Worm (Caenorhabditis elegans) whole organism, L1 larva: ENCODE results near the gene unc-105.

Experiments
- C34B4.2 ChIP-seq: sonication (generic microtip); optimal IDR thresholded peaks from 2 replicates; lab custom pipeline; 2017; ENCODE audit warnings: mild to moderate bottlenecking, missing genetic modification characterization, missing compliant biosample characterization
- F16B12.6 ChIP-seq: fragments of 150-350 bp; optimal IDR thresholded peaks from 2 replicates; lab custom pipeline; 2014; ENCODE audit warnings: missing biosample characterization, missing genetic modification characterization
- aha-1 ChIP-seq: fragments of 150-350 bp; optimal IDR thresholded peaks from 2 replicates; lab custom pipeline; 2014; ENCODE audit warnings: missing biosample characterization, missing genetic modification characterization
- alr-1 ChIP-seq: fragments of 200-800 bp; sonication (Bioruptor generic); optimal IDR thresholded peaks from 2 replicates; lab custom pipeline; 2018; ENCODE audit warnings: borderline replicate concordance, mild to moderate bottlenecking, missing genetic modification characterization, missing compliant biosample characterization
- ama-1 ChIP-seq: fragments of 150-350 bp; optimal IDR thresholded peaks from 2 replicates; lab custom pipeline; 2014
- blmp-1 ChIP-seq: fragments of 150-350 bp; optimal IDR thresholded peaks from 2 replicates; lab custom pipeline; 2014; ENCODE audit warnings: missing biosample characterization, missing genetic modification characterization
- ceh-63 ChIP-seq: fragments of 200-800 bp; sonication (Bioruptor generic); optimal IDR thresholded peaks from 2 replicates; lab custom pipeline; 2018; ENCODE audit warnings: mild to moderate bottlenecking, missing genetic modification characterization, missing compliant biosample characterization
- ceh-82 ChIP-seq, 3 experiments: fragments of 150-350 bp in 1 of 3; sonication (generic microtip) in 2 of 3; optimal IDR thresholded peaks; 2 replicates each; lab custom pipeline; 2014 to 2017; ENCODE audit warnings: missing biosample characterization in 3 of 3, missing genetic modification characterization in 3 of 3
- ceh-90 ChIP-seq: sonication (generic microtip); optimal IDR thresholded peaks from 2 replicates; lab custom pipeline; 2016; ENCODE audit warnings: missing genetic modification characterization, missing compliant biosample characterization
- ces-1 ChIP-seq: fragments of 150-350 bp; optimal IDR thresholded peaks from 2 replicates; lab custom pipeline; 2014; ENCODE audit warnings: missing biosample characterization, missing genetic modification reagents, missing genetic modification characterization
- dpl-1 ChIP-seq, 3 experiments: fragments of 150-350 bp in 2 of 3; sonication (generic microtip) in 1 of 3; optimal IDR thresholded peaks; 2 replicates each; lab custom pipeline; 2014 to 2017; ENCODE audit warnings: missing biosample characterization in 3 of 3, missing genetic modification characterization in 3 of 3, missing genetic modification reagents in 3 of 3
- efl-1 ChIP-seq, 4 experiments: fragments of 150-350 bp; optimal IDR thresholded peaks in 3 of 4; peaks in 1 of 4; 1 replicate in 1 of 4; 2 replicates in 3 of 4; lab custom pipeline; 2014; ENCODE audit warnings: missing biosample characterization in 2 of 4, missing genetic modification characterization in 2 of 4, missing genetic modification reagents in 2 of 4
- efl-3 ChIP-seq: fragments of 200-800 bp; sonication (Bioruptor generic); optimal IDR thresholded peaks from 2 replicates; lab custom pipeline; 2018; ENCODE audit warnings: mild to moderate bottlenecking, missing genetic modification characterization, missing compliant biosample characterization
- egl-13 ChIP-seq: sonication (generic microtip); optimal IDR thresholded peaks from 2 replicates; lab custom pipeline; 2016; ENCODE audit warnings: missing genotype, missing genetic modification reagents, missing genetic modification characterization, missing compliant biosample characterization
- elt-2 ChIP-seq: sonication (generic microtip); optimal IDR thresholded peaks from 2 replicates; lab custom pipeline; 2016; ENCODE audit warnings: missing genetic modification characterization, mild to moderate bottlenecking, inconsistent platforms, missing compliant biosample characterization, missing genetic modification reagents
- elt-3 ChIP-seq, 6 experiments: fragments of 150-350 bp in 1 of 6; sonication (generic microtip); optimal IDR thresholded peaks; 2 replicates each; lab custom pipeline; 2017 to 2018; ENCODE audit warnings: missing biosample characterization in 6 of 6, missing genetic modification characterization in 6 of 6, inconsistent platforms in 1 of 6
- ets-5 ChIP-seq: fragments of 200-800 bp; sonication (Bioruptor generic); IDR thresholded peaks from 2 replicates; pipeline ENCODE4 v1.3.6; 2022; ENCODE audit warnings: missing genetic modification characterization, missing compliant biosample characterization
- fkh-4 ChIP-seq: sonication (generic microtip); optimal IDR thresholded peaks from 2 replicates; lab custom pipeline; 2016; ENCODE audit warnings: missing compliant biosample characterization, missing genetic modification characterization, borderline replicate concordance
- fkh-8 ChIP-seq: sonication (generic microtip); optimal IDR thresholded peaks from 2 replicates; lab custom pipeline; 2016; ENCODE audit warnings: mild to moderate bottlenecking, missing genetic modification characterization, missing compliant biosample characterization
- fos-1 ChIP-seq: fragments of 150-350 bp; optimal IDR thresholded peaks from 2 replicates; lab custom pipeline; 2014; ENCODE audit warnings: missing biosample characterization, missing genetic modification characterization
- grh-1 ChIP-seq: fragments of 200-800 bp; sonication (Bioruptor generic); IDR thresholded peaks from 2 replicates; pipeline ENCODE4 v1.3.6; 2022; ENCODE audit warnings: missing genetic modification reagents, missing genetic modification characterization, missing compliant biosample characterization
- irx-1 ChIP-seq: sonication (generic microtip); optimal IDR thresholded peaks from 2 replicates; lab custom pipeline; 2016; ENCODE audit warnings: missing genetic modification characterization, missing compliant biosample characterization
- lin-13 ChIP-seq: fragments of 150-350 bp; optimal IDR thresholded peaks from 2 replicates; lab custom pipeline; 2014; ENCODE audit warnings: missing biosample characterization, missing genetic modification reagents, missing genetic modification characterization
- lin-14 ChIP-seq: fragments of 200-800 bp; sonication (Bioruptor generic); optimal IDR thresholded peaks from 2 replicates; lab custom pipeline; 2018; ENCODE audit warnings: mild to moderate bottlenecking, missing genetic modification characterization, moderate library complexity, missing compliant biosample characterization
- lir-3 ChIP-seq: sonication (generic microtip); optimal IDR thresholded peaks from 2 replicates; lab custom pipeline; 2016; ENCODE audit warnings: mild to moderate bottlenecking, missing genetic modification characterization, moderate library complexity, missing compliant biosample characterization; ENCODE audit not compliant: poor library complexity
- lsy-2 ChIP-seq, 2 experiments: fragments of 150-350 bp; optimal IDR thresholded peaks; 2 replicates each; lab custom pipeline; 2014; ENCODE audit warnings: missing biosample characterization in 2 of 2, missing genetic modification characterization in 2 of 2
- mab-9 ChIP-seq: fragments of 200-800 bp; sonication (Bioruptor generic); IDR thresholded peaks from 2 replicates; pipeline ENCODE4 v1.3.6; 2022; ENCODE audit warnings: missing genetic modification reagents, missing genetic modification characterization, missing compliant biosample characterization
- nhr-11 ChIP-seq: fragments of 150-350 bp; optimal IDR thresholded peaks from 2 replicates; lab custom pipeline; 2014; ENCODE audit warnings: missing biosample characterization, missing genetic modification characterization
- nhr-19 ChIP-seq: fragments of 200-800 bp; sonication (Bioruptor generic); conservative IDR thresholded peaks from 2 replicates; pipeline ENCODE4 v1.3.6; 2022; ENCODE audit warnings: missing genetic modification characterization, missing compliant biosample characterization
- nhr-237 ChIP-seq: fragments of 150-350 bp; optimal IDR thresholded peaks from 2 replicates; lab custom pipeline; 2014; ENCODE audit warnings: missing biosample characterization, missing genetic modification characterization
- nhr-47 ChIP-seq: sonication (generic microtip); optimal IDR thresholded peaks from 2 replicates; lab custom pipeline; 2016; ENCODE audit warnings: mild to moderate bottlenecking, missing genetic modification characterization, moderate library complexity, missing compliant biosample characterization
- nhr-71 ChIP-seq: sonication (generic microtip); optimal IDR thresholded peaks from 2 replicates; lab custom pipeline; 2016; ENCODE audit warnings: mild to moderate bottlenecking, missing genetic modification characterization, moderate library complexity, missing compliant biosample characterization
- nhr-76 ChIP-seq: sonication (generic microtip); optimal IDR thresholded peaks from 2 replicates; lab custom pipeline; 2017; ENCODE audit warnings: missing biosample characterization, missing genetic modification characterization
- nhr-77 ChIP-seq: fragments of 150-350 bp; optimal IDR thresholded peaks from 2 replicates; lab custom pipeline; 2014; ENCODE audit warnings: missing biosample characterization, missing genetic modification characterization
- nhr-84 ChIP-seq: sonication (generic microtip); optimal IDR thresholded peaks from 2 replicates; lab custom pipeline; 2017; ENCODE audit warnings: missing biosample characterization, missing genetic modification characterization
- nhr-85 ChIP-seq: sonication (generic microtip); peaks from one replicate; lab custom pipeline; 2016; ENCODE audit warnings: missing genetic modification characterization, inconsistent platforms, missing compliant biosample characterization
- nhr-90 ChIP-seq: sonication (generic microtip); optimal IDR thresholded peaks from 2 replicates; lab custom pipeline; 2016; ENCODE audit warnings: mild to moderate bottlenecking, missing genetic modification characterization, missing compliant biosample characterization; ENCODE audit not compliant: poor library complexity
- pag-3 ChIP-seq: sonication (generic microtip); optimal IDR thresholded peaks from 2 replicates; lab custom pipeline; 2017; ENCODE audit warnings: missing genetic modification characterization, mild to moderate bottlenecking, missing compliant biosample characterization, antibody characterized with exemption, borderline replicate concordance; ENCODE audit not compliant: insufficient read depth
- rnt-1 ChIP-seq: sonication (generic microtip); optimal IDR thresholded peaks from 2 replicates; lab custom pipeline; 2016; ENCODE audit warnings: mild to moderate bottlenecking, missing genetic modification characterization, moderate library complexity, missing compliant biosample characterization
- skn-1 ChIP-seq: fragments of 150-350 bp; optimal IDR thresholded peaks from 2 replicates; lab custom pipeline; 2014; ENCODE audit warnings: missing biosample characterization, missing genetic modification characterization
- tbx-2 ChIP-seq: sonication (generic microtip); optimal IDR thresholded peaks from 2 replicates; lab custom pipeline; 2016; ENCODE audit warnings: missing genetic modification characterization, missing compliant biosample characterization
- tlp-1 ChIP-seq: fragments of 150-350 bp; optimal IDR thresholded peaks from 2 replicates; lab custom pipeline; 2014; ENCODE audit warnings: missing biosample characterization, missing genetic modification characterization
- unc-130 ChIP-seq: fragments of 150-350 bp; optimal IDR thresholded peaks from 2 replicates; lab custom pipeline; 2017; ENCODE audit warnings: missing biosample characterization, missing genetic modification characterization, inconsistent platforms
- unc-30 ChIP-seq: sonication (generic microtip); optimal IDR thresholded peaks from 2 replicates; lab custom pipeline; 2017; ENCODE audit warnings: missing biosample characterization, missing genetic modification characterization
- unc-86 ChIP-seq: sonication (generic microtip); optimal IDR thresholded peaks from 2 replicates; lab custom pipeline; 2016; ENCODE audit warnings: missing genetic modification characterization, missing compliant biosample characterization
- unc-98 ChIP-seq: fragments of 200-800 bp; sonication (Bioruptor generic); IDR thresholded peaks from 2 replicates; pipeline ENCODE4 v1.3.6; 2022; ENCODE audit warnings: missing genetic modification characterization, missing compliant biosample characterization
- vab-15 ChIP-seq: sonication (generic microtip); optimal IDR thresholded peaks from 2 replicates; lab custom pipeline; 2017; ENCODE audit warnings: missing genotype, mild to moderate bottlenecking, missing genetic modification characterization, missing compliant biosample characterization
- zag-1 ChIP-seq: fragments of 150-350 bp; optimal IDR thresholded peaks from 2 replicates; lab custom pipeline; 2014; ENCODE audit warnings: missing biosample characterization, missing genetic modification characterization

Gene unc-105

DNA sequence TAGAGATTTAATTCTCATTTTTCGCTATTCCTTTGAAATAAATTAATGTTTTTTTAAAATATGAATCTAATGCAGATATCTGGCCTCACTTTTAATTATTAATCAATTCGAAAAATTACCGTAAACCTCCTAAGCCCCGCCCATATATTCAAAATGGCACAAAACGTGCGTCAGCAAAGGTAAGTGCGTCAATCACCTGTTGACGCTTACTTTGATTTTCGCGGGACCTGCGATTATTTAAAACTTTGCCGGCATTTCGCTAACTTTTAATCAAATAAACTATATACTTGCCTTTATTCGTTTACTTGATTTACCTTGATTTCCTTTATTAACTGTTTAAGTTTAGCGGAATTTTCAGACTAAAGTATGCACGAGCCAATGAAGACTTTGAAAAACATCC, 41.7 kb downstream of the unc-105 start, which contains the start of gene pch-2 (continued):
- TF ChIP-seq F16B12.6 (tag; lab: Kevin White, UChicago): peak; percentile 38
- no peak for TF ChIP-seq nhr-76 (tag; lab: Kevin White, UChicago)
- TF ChIP-seq elt-3 (tag; optimal IDR thresholded peaks at IDR 0.05; lab: Kevin White, UChicago): peak in 1 of 6 experiments; percentile 59
- TF ChIP-seq mab-9 (GFP tag; lab: Robert Waterston, UW): no peak
- TF ChIP-seq nhr-71 (tag; lab: Kevin White, UChicago): peak; percentile 70
- no peak for TF ChIP-seq lin-13 (GFP tag; lab: Kevin White, UChicago)
- TF ChIP-seq nhr-237 (tag; lab: Kevin White, UChicago): no peak
- peak; percentile 46 for TF ChIP-seq nhr-19
- no peak for TF ChIP-seq unc-98 (GFP tag; lab: Robert Waterston, UW)
- TF ChIP-seq vab-15 (tag; lab: Kevin White, UChicago): no peak

DNA sequence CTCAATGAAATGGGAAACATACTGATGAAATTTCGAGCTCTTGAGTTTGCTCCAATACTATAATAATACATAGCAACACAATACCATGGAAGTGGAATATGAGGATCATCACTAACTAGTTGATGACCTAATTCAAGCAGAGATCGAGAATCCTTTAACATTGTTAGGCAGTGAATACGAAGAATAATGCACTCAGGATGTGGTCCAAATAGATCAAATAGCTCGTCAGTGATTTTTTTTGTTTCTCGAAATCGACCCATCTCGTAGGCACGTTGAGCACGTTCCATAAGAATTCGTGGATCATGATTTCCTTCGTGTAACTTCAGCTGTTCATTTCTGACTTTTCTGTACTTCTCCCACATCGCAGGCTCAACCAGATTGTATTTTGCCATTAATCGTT, 44.7 kb downstream of the unc-105 start:
- TF ChIP-seq mab-9 (GFP tag; lab: Robert Waterston, UW) (no peak), tbx-2 (no peak), lin-14 (GFP tag; lab: Kevin White, UChicago) (no peak), ets-5 (GFP tag; lab: Robert Waterston, UW) (no peak), fos-1 (tag; lab: Kevin White, UChicago) (no peak), fkh-8 (no peak), fkh-4 (tag; lab: Kevin White, UChicago) (no peak), aha-1 (tag; lab: Kevin White, UChicago) (no peak), unc-86 (tag; lab: Kevin White, UChicago) (no peak), C34B4.2 (tag; lab: Kevin White, UChicago) (no peak), lir-3 (tag; lab: Kevin White, UChicago) (no peak), ceh-90 (tag; lab: Kevin White, UChicago) (no peak), lin-13 (GFP tag; lab: Kevin White, UChicago) (no peak), nhr-47 (tag; lab: Kevin White, UChicago) (no peak), grh-1 (GFP tag; lab: Robert Waterston, UW) (no peak), pag-3 (no peak), ceh-63 (no peak), nhr-71 (tag; lab: Kevin White, UChicago) (no peak)

- TF ChIP-seq nhr-11 (tag; lab: Kevin White, UChicago) (no peak), nhr-90 (tag; lab: Kevin White, UChicago) (no peak), nhr-76 (tag; lab: Kevin White, UChicago) (no peak), nhr-77 (tag; lab: Kevin White, UChicago) (no peak), ceh-82 (tag; optimal IDR thresholded peaks at IDR 0.05; lab: Kevin White, UChicago) (peak in 1 of 3 experiments; percentile 51), ces-1 (GFP tag; lab: Kevin White, UChicago) (no peak), lsy-2 (tag; optimal IDR thresholded peaks at IDR 0.05; lab: Kevin White, UChicago) (peak; percentile 47 to 88), lin-13 (GFP tag; lab: Kevin White, UChicago) (peak; percentile 16), elt-2 (tag; lab: Kevin White, UChicago) (no peak), vab-15 (tag; lab: Kevin White, UChicago) (no peak), unc-30 (no peak), nhr-84 (tag; lab: Kevin White, UChicago) (no peak), egl-13 (tag; lab: Kevin White, UChicago) (no peak), tlp-1 (tag; lab: Kevin White, UChicago) (no peak), ets-5 (GFP tag; lab: Robert Waterston, UW) (no peak), efl-1 (optimal IDR thresholded peaks at IDR 0.05; lab: Kevin White, UChicago) (peak; percentile 65 to 73), efl-1 (GFP tag; optimal IDR thresholded peaks at IDR 0.05 in 1 of 2; lab: Kevin White, UChicago) (peak; percentile 80 to 96), unc-130 (tag; lab: Kevin White, UChicago) (no peak), fos-1 (tag; lab: Kevin White, UChicago) (no peak), zag-1 (no peak), irx-1 (no peak), nhr-85 (peak; percentile 33), dpl-1 (GFP tag; optimal IDR thresholded peaks at IDR 0.05; lab: Kevin White, UChicago) (peak; percentile 65 to 84 (median 73)), alr-1 (tag; lab: Kevin White, UChicago) (no peak), nhr-237 (tag; lab: Kevin White, UChicago) (no peak), blmp-1 (no peak), rnt-1 (tag; lab: Kevin White, UChicago) (peak; percentile 34), skn-1 (tag; lab: Kevin White, UChicago) (peak; percentile 68), fkh-8 (no peak), efl-3 (GFP tag; lab: Kevin White, UChicago) (no peak), ama-1 (lab: Kevin White, UChicago) (no peak)
Observed at ce11 chrII:8162120-8162648, 45.9 kb downstream of the unc-105 start, which contains the start of the genes emb-27 and rrf-3. Gene emb-27 (minus strand): TSS chrII:8162170. Gene rrf-3 (plus strand): TSS chrII:8162465.
